Fruit fly (Drosophila melanogaster) whole organism, embryonic: Measurements from ENCODE around the gene CG33095.

ENCODE experiments used
- CG14014 ChIP-seq: fragments of 200-800 bp; sonication (Bioruptor generic); IDR thresholded peaks from 2 replicates; pipeline ENCODE4 v1.3.6; 2022; ENCODE audit warnings: missing biosample characterization, missing genetic modification characterization
- CG1529 ChIP-seq: fragments of 200-800 bp; sonication (Bioruptor generic); optimal IDR thresholded peaks from 3 replicates; lab custom pipeline; 2018; ENCODE audit warnings: missing biosample characterization, missing genetic modification characterization
- CG2120 ChIP-seq: fragments of 200-800 bp; sonication (Bioruptor generic); optimal IDR thresholded peaks from 3 replicates; lab custom pipeline; 2016; ENCODE audit warnings: missing biosample characterization, missing genetic modification characterization
- CG2199 ChIP-seq: fragments of 200-800 bp; sonication (Bioruptor generic); IDR thresholded peaks from 3 replicates; pipeline ENCODE4 v1.3.6; 2022; ENCODE audit warnings: missing biosample characterization, missing genetic modification characterization
- CG2875 ChIP-seq: fragments of 200-800 bp; sonication (Bioruptor generic); optimal IDR thresholded peaks from 2 replicates; lab custom pipeline; 2017; ENCODE audit warnings: missing biosample characterization, mild to moderate bottlenecking, missing genetic modification characterization, missing genetic modification reagents
- CG2889 ChIP-seq: fragments of 200-800 bp; sonication (Bioruptor generic); IDR thresholded peaks from 3 replicates; pipeline ENCODE4 v1.3.6; 2022; ENCODE audit warnings: missing biosample characterization, missing genetic modification characterization
- CG31365 ChIP-seq: fragments of 200-800 bp; sonication (Bioruptor generic); optimal IDR thresholded peaks from 2 replicates; lab custom pipeline; 2018; ENCODE audit warnings: missing biosample characterization, mild to moderate bottlenecking, missing genetic modification characterization
- CG43689 ChIP-seq: fragments of 200-800 bp; sonication (Bioruptor generic); IDR thresholded peaks from 2 replicates; pipeline ENCODE4 v1.3.6; 2022; ENCODE audit warnings: missing biosample characterization, missing genetic modification characterization
- CG6791 ChIP-seq: fragments of 200-800 bp; sonication (Bioruptor generic); IDR thresholded peaks from 3 replicates; pipeline ENCODE4 v1.3.6; 2022; ENCODE audit warnings: missing biosample characterization, missing genetic modification characterization; ENCODE audit not compliant: partially characterized antibody
- CG7928 ChIP-seq: fragments of 200-800 bp; sonication (Bioruptor generic); optimal IDR thresholded peaks from 2 replicates; lab custom pipeline; 2017; ENCODE audit warnings: missing biosample characterization, mild to moderate bottlenecking, missing genetic modification characterization
- CG7963 ChIP-seq: fragments of 200-800 bp; sonication (Bioruptor generic); IDR thresholded peaks from 3 replicates; pipeline ENCODE4 v1.3.6; 2022; ENCODE audit warnings: missing biosample characterization, missing genetic modification characterization; ENCODE audit not compliant: partially characterized antibody
- CG8478 ChIP-seq: fragments of >200 bp; optimal IDR thresholded peaks from 2 replicates; lab custom pipeline; 2018
- CG9437 ChIP-seq: fragments of 200-800 bp; sonication (Bioruptor generic); optimal IDR thresholded peaks from 2 replicates; lab custom pipeline; 2018; ENCODE audit warnings: missing biosample characterization, mild to moderate bottlenecking, missing genetic modification characterization
- CG9797 ChIP-seq: fragments of 200-800 bp; sonication (Bioruptor generic); optimal IDR thresholded peaks from 3 replicates; lab custom pipeline; 2018; ENCODE audit warnings: missing biosample characterization, mild to moderate bottlenecking, missing genetic modification characterization
- CoRest ChIP-seq: fragments of 200-800 bp; sonication (Bioruptor generic); optimal IDR thresholded peaks from 3 replicates; lab custom pipeline; 2018; ENCODE audit warnings: missing biosample characterization, mild to moderate bottlenecking, missing genetic modification characterization, moderate library complexity
- D19B ChIP-seq: fragments of 200-800 bp; sonication (Bioruptor generic); optimal IDR thresholded peaks from 2 replicates; lab custom pipeline; 2017; ENCODE audit warnings: missing biosample characterization, mild to moderate bottlenecking, missing genetic modification characterization
- Dad ChIP-seq: fragments of 200-800 bp; sonication (Bioruptor generic); optimal IDR thresholded peaks from 3 replicates; lab custom pipeline; 2016; ENCODE audit warnings: missing biosample characterization, missing genetic modification characterization
- Dfd ChIP-seq, 2 experiments: fragments of >200 bp; optimal IDR thresholded peaks; 2 replicates each; lab custom pipeline; 2017; ENCODE audit warnings: missing biosample characterization in 2 of 2, missing genetic modification characterization in 2 of 2
- Lhr ChIP-seq: fragments of 200-800 bp; sonication (Bioruptor generic); optimal IDR thresholded peaks from 3 replicates; lab custom pipeline; 2017; ENCODE audit warnings: mild to moderate bottlenecking, missing biosample characterization, missing genetic modification reagents, missing genetic modification characterization
- Med ChIP-seq: fragments of 200-800 bp; sonication (Bioruptor generic); peaks from one replicate; lab custom pipeline; 2016; ENCODE audit warnings: missing biosample characterization, missing genetic modification characterization, mild to moderate bottlenecking, inconsistent platforms, moderate library complexity
- Myb ChIP-seq: fragments of 200-800 bp; sonication (Bioruptor generic); optimal IDR thresholded peaks from 2 replicates; lab custom pipeline; 2016; ENCODE audit warnings: missing biosample characterization, missing genetic modification characterization
- Poxn ChIP-seq: fragments of 200-800 bp; sonication (Bioruptor generic); IDR thresholded peaks from 2 replicates; pipeline ENCODE4 v1.3.6; 2022; ENCODE audit warnings: missing biosample characterization, missing genetic modification characterization
- Ravus ChIP-seq: fragments of 200-800 bp; sonication (Bioruptor generic); IDR thresholded peaks from 2 replicates; pipeline ENCODE4 v1.3.6; 2022; ENCODE audit warnings: missing biosample characterization, missing genetic modification characterization
- Taf1 ChIP-seq: fragments of 200-800 bp; sonication (Bioruptor generic); IDR thresholded peaks from 2 replicates; pipeline ENCODE4 v1.3.6; 2022; ENCODE audit warnings: missing biosample characterization, missing genetic modification characterization
- Usf ChIP-seq: fragments of 200-800 bp; sonication (Bioruptor generic); optimal IDR thresholded peaks from 2 replicates; lab custom pipeline; 2017; ENCODE audit warnings: missing genotype, missing biosample characterization, missing genetic modification characterization
- ara ChIP-seq: fragments of 200-800 bp; sonication (Bioruptor generic); IDR thresholded peaks from 2 replicates; pipeline ENCODE4 v1.3.6; 2022; ENCODE audit warnings: missing biosample characterization, missing genetic modification characterization
- bowl ChIP-seq: fragments of 200-800 bp; sonication (Bioruptor generic); IDR thresholded peaks from 2 replicates; pipeline ENCODE4 v1.3.6; 2022; ENCODE audit warnings: missing biosample characterization, missing genetic modification characterization
- cad ChIP-seq: fragments of >200 bp; optimal IDR thresholded peaks from 2 replicates; lab custom pipeline; 2017; ENCODE audit warnings: missing biosample characterization, missing genetic modification characterization
- dan ChIP-seq: fragments of 200-800 bp; sonication (Bioruptor generic); IDR thresholded peaks from 2 replicates; pipeline ENCODE4 v1.3.6; 2022; ENCODE audit warnings: missing biosample characterization, missing genetic modification characterization
- emc ChIP-seq: fragments of 200-800 bp; sonication (Bioruptor generic); optimal IDR thresholded peaks from 2 replicates; lab custom pipeline; 2016; ENCODE audit warnings: missing biosample characterization, missing genetic modification characterization
- exex ChIP-seq: fragments of 200-800 bp; sonication (Bioruptor generic); optimal IDR thresholded peaks from 4 replicates; lab custom pipeline; 2018; ENCODE audit warnings: missing biosample characterization, mild to moderate bottlenecking, missing genetic modification characterization, moderate library complexity
- gcm2 ChIP-seq: fragments of 200-800 bp; sonication (Bioruptor generic); optimal IDR thresholded peaks from 2 replicates; lab custom pipeline; 2016; ENCODE audit warnings: missing biosample characterization, missing genetic modification characterization
- gsb-n ChIP-seq: fragments of 200-800 bp; sonication (Bioruptor generic); optimal IDR thresholded peaks from 3 replicates; lab custom pipeline; 2018; ENCODE audit warnings: missing biosample characterization, mild to moderate bottlenecking, missing genetic modification characterization
- ham ChIP-seq: fragments of 200-800 bp; sonication (Bioruptor generic); IDR thresholded peaks from 2 replicates; pipeline ENCODE4 v1.3.6; 2022; ENCODE audit warnings: missing biosample characterization, missing genetic modification characterization
- jumu ChIP-seq: fragments of 200-800 bp; sonication (Bioruptor generic); optimal IDR thresholded peaks from 3 replicates; lab custom pipeline; 2016; ENCODE audit warnings: missing biosample characterization, missing genetic modification characterization
- kah ChIP-seq: fragments of 200-800 bp; sonication (Bioruptor generic); optimal IDR thresholded peaks from 2 replicates; lab custom pipeline; 2018; ENCODE audit warnings: missing biosample characterization, mild to moderate bottlenecking, missing genetic modification characterization
- klu ChIP-seq: fragments of 200-800 bp; sonication (Bioruptor generic); IDR thresholded peaks from 2 replicates; pipeline ENCODE4 v1.3.6; 2022; ENCODE audit warnings: missing biosample characterization, missing genetic modification characterization
- lbe ChIP-seq: fragments of 200-800 bp; sonication (Bioruptor generic); optimal IDR thresholded peaks from 2 replicates; lab custom pipeline; 2016; ENCODE audit warnings: missing biosample characterization, mild to moderate bottlenecking, missing genetic modification characterization
- pan ChIP-seq, 4 experiments: fragments of >200 bp in 3 of 4; fragments of 200-800 bp in 1 of 4; sonication (Bioruptor generic) in 1 of 4; optimal IDR thresholded peaks in 3 of 4; IDR thresholded peaks in 1 of 4; 2 replicates each; pipeline versions ENCODE4 v1.3.6 to Lab custom; 2017 to 2022; ENCODE audit warnings: missing biosample characterization in 2 of 4, missing genetic modification characterization in 2 of 4, mixed read lengths in 1 of 4
- pb ChIP-seq: fragments of 200-800 bp; sonication (Bioruptor generic); optimal IDR thresholded peaks from 3 replicates; lab custom pipeline; 2016; ENCODE audit warnings: missing biosample characterization, missing genetic modification characterization
- repo ChIP-seq: fragments of 200-800 bp; sonication (Bioruptor generic); optimal IDR thresholded peaks from 2 replicates; lab custom pipeline; 2016; ENCODE audit warnings: missing biosample characterization, missing genetic modification characterization
- sens ChIP-seq: fragments of 200-800 bp; sonication (Bioruptor generic); peaks from one replicate; lab custom pipeline; 2016; ENCODE audit warnings: missing biosample characterization, missing genetic modification characterization
- seq ChIP-seq: fragments of 200-800 bp; sonication (Bioruptor generic); IDR thresholded peaks from 2 replicates; pipeline ENCODE4 v1.3.6; 2022; ENCODE audit warnings: missing biosample characterization, missing genetic modification characterization
- tna ChIP-seq: fragments of 200-800 bp; sonication (Bioruptor generic); IDR thresholded peaks from 2 replicates; pipeline ENCODE4 v1.3.6; 2022; ENCODE audit warnings: missing biosample characterization, missing genetic modification characterization; ENCODE audit not compliant: partially characterized antibody
- trh ChIP-seq: fragments of 200-800 bp; sonication (Bioruptor generic); optimal IDR thresholded peaks from 2 replicates; lab custom pipeline; 2016; ENCODE audit warnings: missing biosample characterization, missing genetic modification characterization
- usp ChIP-seq: fragments of >200 bp; optimal IDR thresholded peaks from 2 replicates; lab custom pipeline; 2017; ENCODE audit warnings: missing biosample characterization, missing genetic modification characterization
- vnd ChIP-seq: fragments of 200-800 bp; sonication (Bioruptor generic); IDR thresholded peaks from 3 replicates; pipeline ENCODE4 v1.3.6; 2022; ENCODE audit warnings: missing biosample characterization, missing genetic modification characterization; ENCODE audit not compliant: partially characterized antibody
- zfh1 ChIP-seq: fragments of 200-800 bp; sonication (Bioruptor generic); IDR thresholded peaks from 3 replicates; pipeline ENCODE4 v1.3.6; 2022; ENCODE audit warnings: missing biosample characterization, missing genetic modification characterization

Gene CG33095

DNA sequence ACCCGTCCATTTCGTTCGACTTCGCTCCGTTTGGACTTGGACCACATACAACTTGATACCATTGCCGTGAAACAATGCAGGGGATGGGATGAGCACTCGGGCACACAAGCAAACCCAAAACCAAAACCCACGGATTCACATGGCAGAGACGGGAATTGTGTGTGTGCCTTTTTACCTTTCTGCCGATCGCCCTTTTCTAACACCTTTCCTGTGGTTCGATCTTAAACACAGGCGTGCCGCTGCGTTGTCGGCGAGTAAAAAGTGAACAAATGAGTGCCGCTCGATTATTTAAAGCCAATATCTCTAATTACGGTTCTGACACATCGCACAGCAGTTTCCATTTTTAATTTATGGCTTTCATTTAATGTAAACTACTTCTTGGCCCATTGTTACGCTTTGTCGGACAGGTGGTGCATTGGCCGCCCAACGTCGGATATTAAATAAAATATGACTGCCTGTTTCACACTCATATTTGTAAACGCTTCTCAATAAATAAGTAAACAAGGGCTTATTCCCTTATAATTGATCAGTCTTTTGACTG lies 20.1 kb upstream of the CG33095 start (continued):
- no peak for TF ChIP-seq usp
- TF ChIP-seq CG9797 (GFP tag; lab: Kevin White, UChicago), result no peak
- no peak for TF ChIP-seq pan (optimal IDR thresholded peaks at IDR 0.05; lab: Kevin White, UChicago)
- TF ChIP-seq pan (GFP tag; optimal IDR thresholded peaks at IDR 0.05 in 1 of 2, IDR thresholded peaks at IDR 0.05 in 1 of 2), result no peak
- TF ChIP-seq Lhr (GFP tag; lab: Kevin White, UChicago), result no peak
- TF ChIP-seq exex (tag; lab: Kevin White, UChicago), result no peak
- TF ChIP-seq zfh1 (GFP tag; lab: Robert Waterston, UW), result 0 out of 3 replicates have a peak, but pooled peaks have one; percentile 14
- TF ChIP-seq gcm2 (GFP tag; lab: Kevin White, UChicago), result no peak
- no peak for TF ChIP-seq tna (GFP tag; lab: Robert Waterston, UW)
- TF ChIP-seq ham (GFP tag; lab: Robert Waterston, UW), result no peak
- no peak for TF ChIP-seq Ravus (GFP tag; lab: Robert Waterston, UW)
- TF ChIP-seq pb (GFP tag; lab: Kevin White, UChicago), result no peak
- TF ChIP-seq Med (GFP tag; lab: Kevin White, UChicago), result peak; percentile 64
- TF ChIP-seq CoRest, result no peak
- TF ChIP-seq Usf (GFP tag; lab: Kevin White, UChicago), result no peak
- no peak for TF ChIP-seq Dfd (GFP tag; optimal IDR thresholded peaks at IDR 0.05; lab: Kevin White, UChicago)
- no peak for TF ChIP-seq Taf1
- no peak for TF ChIP-seq dan (GFP tag; lab: Robert Waterston, UW)
- no peak for TF ChIP-seq CG14014 (GFP tag; lab: Robert Waterston, UW)
- no peak for TF ChIP-seq bowl (GFP tag; lab: Robert Waterston, UW)
- TF ChIP-seq CG6791 (GFP tag; lab: Robert Waterston, UW), result no peak
- TF ChIP-seq CG2120 (GFP tag; lab: Kevin White, UChicago), result no peak
- TF ChIP-seq cad (GFP tag; lab: Kevin White, UChicago), result peak; percentile 75
- no peak for TF ChIP-seq jumu
- no peak for TF ChIP-seq CG43689
- no peak for TF ChIP-seq CG1529 (GFP tag; lab: Kevin White, UChicago)
- TF ChIP-seq Poxn (GFP tag; lab: Robert Waterston, UW), result no peak
- no peak for TF ChIP-seq lbe (GFP tag; lab: Kevin White, UChicago)
- no peak for TF ChIP-seq CG9437
- TF ChIP-seq, all 482 proteins: peak for 12

DNA sequence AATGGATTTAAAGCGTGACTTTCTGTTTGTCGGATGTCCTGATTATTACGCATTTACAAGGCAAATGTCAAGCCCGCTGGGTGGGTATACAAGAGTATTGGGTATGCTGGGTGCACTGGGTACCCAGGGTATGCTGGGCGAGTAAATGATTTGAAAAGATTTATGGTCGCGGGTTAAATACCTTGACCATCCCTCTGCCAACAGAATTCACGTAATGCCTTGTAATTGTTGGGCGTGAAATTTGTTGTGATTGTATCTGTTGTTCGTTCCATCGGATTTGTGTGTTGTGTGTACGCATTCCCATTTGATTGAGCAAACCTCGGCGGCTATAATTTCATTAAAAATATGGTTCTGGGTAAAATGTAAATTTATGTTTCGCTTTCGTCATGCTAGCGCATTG lies 18.8 kb upstream of the CG33095 start:
- TF ChIP-seq klu (GFP tag; lab: Robert Waterston, UW) (no peak), trh (no peak), cad (GFP tag; lab: Kevin White, UChicago) (peak; percentile 43), sens (GFP tag; lab: Kevin White, UChicago) (peak; percentile 44), vnd (GFP tag; lab: Robert Waterston, UW) (no peak), emc (no peak), ara (no peak), CG31365 (tag; lab: Kevin White, UChicago) (no peak), Dad (GFP tag; lab: Kevin White, UChicago) (no peak), CG7928 (GFP tag; lab: Kevin White, UChicago) (no peak), ham (GFP tag; lab: Robert Waterston, UW) (no peak), kah (GFP tag; lab: Kevin White, UChicago) (no peak), CG8478 (lab: Kevin White, UChicago) (no peak), gsb-n (tag; lab: Kevin White, UChicago) (peak; percentile 94), repo (GFP tag; lab: Kevin White, UChicago) (no peak), CG2889 (GFP tag; lab: Robert Waterston, UW) (no peak), CG7963 (no peak), CG2199 (GFP tag; lab: Robert Waterston, UW) (no peak), seq (no peak), CG2875 (GFP tag; lab: Kevin White, UChicago) (no peak), Myb (no peak), D19B (GFP tag; lab: Kevin White, UChicago) (peak; percentile 3)
